Fruit fly (Drosophila melanogaster): ENCODE results near the gene CG32512.

The CG32512 gene

DNA sequence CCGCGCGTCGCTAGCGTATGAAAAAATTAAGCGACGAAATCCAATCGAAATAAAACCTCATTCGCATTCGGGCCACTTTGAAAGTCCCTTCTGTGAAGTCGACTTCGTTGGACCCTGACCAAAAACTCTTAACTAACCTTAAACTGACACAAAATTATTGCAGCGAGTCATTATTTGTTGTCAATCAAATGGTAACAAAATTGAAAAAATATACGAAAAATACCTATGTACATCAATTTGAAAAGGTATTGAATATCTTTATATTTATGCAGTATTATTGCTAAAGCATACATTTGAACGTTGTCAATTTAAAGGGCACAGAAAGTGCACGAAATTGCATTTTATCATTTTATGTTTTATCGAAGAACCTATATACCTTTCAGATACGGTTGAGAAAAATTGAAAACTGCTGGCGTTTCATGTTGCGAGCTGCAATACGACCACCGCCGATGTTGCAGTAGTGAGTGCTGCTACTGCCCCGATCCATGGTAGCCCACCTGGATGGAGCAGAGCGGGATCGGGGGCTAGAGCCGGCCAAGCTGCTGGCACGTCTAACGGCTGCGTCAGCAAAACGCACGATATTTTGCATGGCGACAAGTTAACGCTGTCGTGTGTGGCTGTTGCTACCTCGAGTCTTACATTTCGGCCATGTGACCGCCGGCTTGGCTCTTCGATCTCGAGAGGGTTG, 6.4 kb upstream of the CG32512 start (continued):
- TF ChIP-seq Blimp-1 (GFP tag; optimal IDR thresholded peaks at IDR 0.05): no peak
- TF ChIP-seq Gug (GFP tag; IDR thresholded peaks at IDR 0.05): 0 out of 2 replicates have a peak, but pooled peaks have one; percentile 21
- no peak for TF ChIP-seq CG11294 (GFP tag; IDR thresholded peaks at IDR 0.05)
- peak; percentile 47 for TF ChIP-seq topi (GFP tag; optimal IDR thresholded peaks at IDR 0.05)
- TF ChIP-seq CG15336 (GFP tag; IDR thresholded peaks at IDR 0.05): peak; percentile 40; the same call in 1 of the 2 replicates
- TF ChIP-seq CG10631 (GFP tag; optimal IDR thresholded peaks at IDR 0.05): peak; percentile 42
- peak; percentile 55 for TF ChIP-seq esn (GFP tag; optimal IDR thresholded peaks at IDR 0.05)
- TF ChIP-seq Eip78C (GFP tag): peak; percentile 93
- TF ChIP-seq eg (GFP tag; IDR thresholded peaks at IDR 0.05): peak; percentile 46; the same call in 1 of the 3 replicates
- TF ChIP-seq CG1621 (tag; optimal IDR thresholded peaks at IDR 0.05): no peak
- TF ChIP-seq CG16779 (tag; optimal IDR thresholded peaks at IDR 0.05): peak; percentile 8
- peak; percentile 53 for TF ChIP-seq CG3919 (GFP tag; optimal IDR thresholded peaks at IDR 0.05)
- peak; percentile 67 for TF ChIP-seq pdm3 (GFP tag; optimal IDR thresholded peaks at IDR 0.05)
- peak; percentile 67 for TF ChIP-seq Hr39 (GFP tag; optimal IDR thresholded peaks at IDR 0.05)
- TF ChIP-seq svp (GFP tag): peak; percentile 65
- TF ChIP-seq CG8319 (GFP tag; optimal IDR thresholded peaks at IDR 0.05): peak; percentile 18
- TF ChIP-seq CG10669 (GFP tag; optimal IDR thresholded peaks at IDR 0.05): peak; percentile 47
- peak; percentile 60 for TF ChIP-seq Sox14 (GFP tag; optimal IDR thresholded peaks at IDR 0.05)
- TF ChIP-seq Hr4 (GFP tag; optimal IDR thresholded peaks at IDR 0.05): peak; percentile 79
- TF ChIP-seq dac (GFP tag; optimal IDR thresholded peaks at IDR 0.05): peak; percentile 53
- TF ChIP-seq Ets21C (GFP tag; optimal IDR thresholded peaks at IDR 0.05): peak; percentile 53
- no peak for TF ChIP-seq dsx (GFP tag; optimal IDR thresholded peaks at IDR 0.05; ENCODE audit: poor library complexity, severe bottlenecking)
- peak; percentile 64 for TF ChIP-seq Met (GFP tag; optimal IDR thresholded peaks at IDR 0.05)
- no peak for TF ChIP-seq fkh (GFP tag; optimal IDR thresholded peaks at IDR 0.05)
- no peak for TF ChIP-seq spab (GFP tag; optimal IDR thresholded peaks at IDR 0.05)
- peak; percentile 63 for TF ChIP-seq lz (GFP tag; optimal IDR thresholded peaks at IDR 0.05)
- TF ChIP-seq acj6 (GFP tag; optimal IDR thresholded peaks at IDR 0.05): peak; percentile 56

DNA sequence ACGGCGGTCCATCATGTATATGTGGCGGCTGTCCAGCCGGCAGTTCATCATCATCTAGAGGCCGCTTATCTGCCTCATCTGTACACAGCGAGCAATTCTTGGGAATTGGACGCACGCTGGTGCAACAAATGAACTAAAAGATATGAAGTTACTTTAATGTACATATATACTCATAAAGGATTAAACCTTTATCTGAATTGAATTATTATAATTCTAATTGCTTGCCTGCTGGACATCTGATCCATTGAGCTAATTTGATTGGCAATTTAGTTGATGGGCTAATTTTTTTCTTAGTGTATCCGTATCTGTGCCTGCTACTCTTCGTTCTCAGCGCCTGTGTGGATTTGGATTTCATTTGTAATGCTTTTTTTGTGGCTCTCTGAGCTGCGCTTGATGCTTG, 5.6 kb upstream of the CG32512 start:
- TF ChIP-seq Ets21C (GFP tag; optimal IDR thresholded peaks at IDR 0.05) (peak; percentile 68), fd85E (GFP tag; optimal IDR thresholded peaks at IDR 0.05) (peak; percentile 26), Smox (GFP tag; optimal IDR thresholded peaks at IDR 0.05) (peak; percentile 84), Hr39 (GFP tag; optimal IDR thresholded peaks at IDR 0.05) (peak; percentile 80), Ets96B (tag; optimal IDR thresholded peaks at IDR 0.05) (peak; percentile 90), CG6808 (GFP tag; optimal IDR thresholded peaks at IDR 0.05) (peak; percentile 90), dsx (GFP tag; optimal IDR thresholded peaks at IDR 0.05; ENCODE audit: poor library complexity, severe bottlenecking) (peak; percentile 90), CG8319 (GFP tag; optimal IDR thresholded peaks at IDR 0.05) (peak; percentile 69), fd59A (GFP tag; optimal IDR thresholded peaks at IDR 0.05) (peak; percentile 85), Sox102F (GFP tag; optimal IDR thresholded peaks at IDR 0.05) (peak; percentile 88), OdsH (GFP tag; optimal IDR thresholded peaks at IDR 0.05) (peak; percentile 88), CG4318 (GFP tag; optimal IDR thresholded peaks at IDR 0.05) (peak; percentile 77), Gug (GFP tag; IDR thresholded peaks at IDR 0.05) (peak; percentile 86), CG6163 (GFP tag; IDR thresholded peaks at IDR 0.05) (peak; percentile 89), fkh (GFP tag; optimal IDR thresholded peaks at IDR 0.05) (no peak), CG10631 (GFP tag; optimal IDR thresholded peaks at IDR 0.05) (peak; percentile 88), CG1621 (tag; optimal IDR thresholded peaks at IDR 0.05) (peak; percentile 83), CG6276 (GFP tag; optimal IDR thresholded peaks at IDR 0.05) (peak; percentile 91), spab (GFP tag; optimal IDR thresholded peaks at IDR 0.05) (peak; percentile 84), Lpt (GFP tag; optimal IDR thresholded peaks at IDR 0.05) (peak; percentile 90), CG8632 (GFP tag; optimal IDR thresholded peaks at IDR 0.05) (peak; percentile 80), CG3919 (GFP tag; optimal IDR thresholded peaks at IDR 0.05) (peak; percentile 87), CG6792 (GFP tag; optimal IDR thresholded peaks at IDR 0.05) (peak; percentile 86), CG32006 (GFP tag; optimal IDR thresholded peaks at IDR 0.05) (peak; percentile 94), esn (GFP tag; optimal IDR thresholded peaks at IDR 0.05) (peak; percentile 89), Eip93F (GFP tag; optimal IDR thresholded peaks at IDR 0.05) (peak; percentile 17), CG11762 (GFP tag; optimal IDR thresholded peaks at IDR 0.05; ENCODE audit: insufficient read depth) (peak; percentile 82), CG15336 (GFP tag; IDR thresholded peaks at IDR 0.05) (peak; percentile 92), CG10669 (GFP tag; optimal IDR thresholded peaks at IDR 0.05) (peak; percentile 86), Met (GFP tag; optimal IDR thresholded peaks at IDR 0.05) (peak; percentile 85), CG3032 (tag; optimal IDR thresholded peaks at IDR 0.05) (peak; percentile 87), CG7368 (GFP tag; optimal IDR thresholded peaks at IDR 0.05) (peak; percentile 80), topi (GFP tag; optimal IDR thresholded peaks at IDR 0.05) (peak; percentile 88), CG6854 (GFP tag; optimal IDR thresholded peaks at IDR 0.05) (peak; percentile 64), Hr38 (GFP tag; optimal IDR thresholded peaks at IDR 0.05) (no peak)

Data from whole organism, prepupa.